Worm (Caenorhabditis elegans) whole organism, L2 larva: ENCODE data around the gene T13H5.1.
A peak's percentile ranks its signal among the peaks of the same experiment; 100 is the strongest.

Experiments used
- C34F6.9 ChIP-seq: fragments of 150-350 bp; optimal IDR thresholded peaks from 2 replicates; lab custom pipeline; 2014; ENCODE audit warnings: missing biosample characterization, missing genetic modification characterization
- F13H6.1 ChIP-seq: sonication (generic microtip); optimal IDR thresholded peaks from 2 replicates; lab custom pipeline; 2016; ENCODE audit warnings: missing genetic modification characterization, missing compliant biosample characterization
- R02D3.7 ChIP-seq: fragments of 150-350 bp; optimal IDR thresholded peaks from 2 replicates; lab custom pipeline; 2014; ENCODE audit warnings: missing biosample characterization, missing genetic modification characterization
- Y55F3AM.14 ChIP-seq: fragments of 200-800 bp; sonication (Bioruptor generic); optimal IDR thresholded peaks from 2 replicates; lab custom pipeline; 2018; ENCODE audit warnings: mild to moderate bottlenecking, missing genetic modification characterization, missing compliant biosample characterization
- ZK546.5 ChIP-seq: sonication (generic microtip); optimal IDR thresholded peaks from 2 replicates; lab custom pipeline; 2017; ENCODE audit warnings: missing biosample characterization, missing genetic modification characterization
- ama-1 ChIP-seq: fragments of 150-350 bp; optimal IDR thresholded peaks from 2 replicates; lab custom pipeline; 2018; ENCODE audit warnings: inconsistent platforms
- ceh-16 ChIP-seq: fragments of 150-350 bp; optimal IDR thresholded peaks from 2 replicates; lab custom pipeline; 2014; ENCODE audit warnings: missing biosample characterization, missing genetic modification characterization
- crh-2 ChIP-seq: sonication (generic microtip); optimal IDR thresholded peaks from 2 replicates; lab custom pipeline; 2017; ENCODE audit warnings: missing biosample characterization, missing genetic modification characterization
- egl-27 ChIP-seq: sonication (generic microtip); optimal IDR thresholded peaks from 3 replicates; lab custom pipeline; 2017; ENCODE audit warnings: missing biosample characterization, missing genetic modification reagents, missing genetic modification characterization
- elt-3 ChIP-seq: sonication (generic microtip); optimal IDR thresholded peaks from 2 replicates; lab custom pipeline; 2017; ENCODE audit warnings: missing biosample characterization, missing genetic modification characterization
- fos-1 ChIP-seq: fragments of 150-350 bp; optimal IDR thresholded peaks from 2 replicates; lab custom pipeline; 2014; ENCODE audit warnings: missing biosample characterization, missing genetic modification characterization
- gmeb-1 ChIP-seq: fragments of 150-350 bp; optimal IDR thresholded peaks from 2 replicates; lab custom pipeline; 2014; ENCODE audit warnings: missing biosample characterization, missing genetic modification characterization
- lin-11 ChIP-seq: fragments of 150-350 bp; sonication (generic microtip); optimal IDR thresholded peaks from 2 replicates; lab custom pipeline; 2014; ENCODE audit warnings: missing biosample characterization, missing genetic modification characterization, inconsistent platforms, mixed read lengths
- lin-13 ChIP-seq: fragments of 150-350 bp; optimal IDR thresholded peaks from 2 replicates; lab custom pipeline; 2014; ENCODE audit warnings: missing biosample characterization, missing genetic modification reagents, missing genetic modification characterization
- lin-39 ChIP-seq: fragments of 150-350 bp; optimal IDR thresholded peaks from 2 replicates; lab custom pipeline; 2014; ENCODE audit warnings: missing biosample characterization, missing genetic modification reagents, missing genetic modification characterization
- lsy-2 ChIP-seq, 2 experiments: fragments of 150-350 bp in 1 of 2; sonication (generic microtip) in 1 of 2; optimal IDR thresholded peaks; 2 replicates each; lab custom pipeline; 2014 to 2017; ENCODE audit warnings: missing biosample characterization in 2 of 2, missing genetic modification characterization in 2 of 2
- mab-5 ChIP-seq: fragments of 150-350 bp; optimal IDR thresholded peaks from 2 replicates; lab custom pipeline; 2014; ENCODE audit warnings: missing biosample characterization, missing genetic modification characterization
- mbf-1 ChIP-seq: sonication (generic microtip); optimal IDR thresholded peaks from 2 replicates; lab custom pipeline; 2017; ENCODE audit warnings: missing biosample characterization, missing genetic modification characterization
- nhr-10 ChIP-seq: sonication (generic microtip); optimal IDR thresholded peaks from 2 replicates; lab custom pipeline; 2017; ENCODE audit warnings: missing biosample characterization, missing genetic modification characterization
- nhr-11 ChIP-seq: fragments of 150-350 bp; optimal IDR thresholded peaks from 2 replicates; lab custom pipeline; 2014; ENCODE audit warnings: missing biosample characterization, missing genetic modification characterization
- nhr-12 ChIP-seq: fragments of 150-350 bp; optimal IDR thresholded peaks from 2 replicates; lab custom pipeline; 2014; ENCODE audit warnings: missing biosample characterization, missing genetic modification characterization
- nhr-129 ChIP-seq: fragments of 150-350 bp; optimal IDR thresholded peaks from 2 replicates; lab custom pipeline; 2014; ENCODE audit warnings: missing biosample characterization, missing genetic modification characterization
- nhr-21 ChIP-seq: fragments of 150-350 bp; optimal IDR thresholded peaks from 2 replicates; lab custom pipeline; 2014; ENCODE audit warnings: missing biosample characterization, missing genetic modification characterization
- nhr-237 ChIP-seq: fragments of 150-350 bp; optimal IDR thresholded peaks from 2 replicates; lab custom pipeline; 2014; ENCODE audit warnings: missing biosample characterization, missing genetic modification characterization
- nhr-25 ChIP-seq: fragments of 150-350 bp; sonication (generic microtip); optimal IDR thresholded peaks from 3 replicates; lab custom pipeline; 2014; ENCODE audit warnings: missing biosample characterization, missing genetic modification characterization
- nhr-6 ChIP-seq: fragments of 150-350 bp; optimal IDR thresholded peaks from 2 replicates; lab custom pipeline; 2014; ENCODE audit warnings: missing biosample characterization, missing genetic modification characterization
- nhr-77 ChIP-seq: fragments of 150-350 bp; optimal IDR thresholded peaks from 2 replicates; lab custom pipeline; 2014; ENCODE audit warnings: missing biosample characterization, missing genetic modification characterization
- peb-1 ChIP-seq: fragments of 150-350 bp; optimal IDR thresholded peaks from 2 replicates; lab custom pipeline; 2014; ENCODE audit warnings: missing biosample characterization, missing genetic modification characterization
- sem-4 ChIP-seq: fragments of 150-350 bp; optimal IDR thresholded peaks from 2 replicates; lab custom pipeline; 2014; ENCODE audit warnings: missing biosample characterization, missing genetic modification reagents, missing genetic modification characterization
- skn-1 ChIP-seq: sonication (generic microtip); optimal IDR thresholded peaks from 2 replicates; lab custom pipeline; 2017; ENCODE audit warnings: missing biosample characterization, missing genetic modification characterization
- sma-3 ChIP-seq: sonication (generic microtip); optimal IDR thresholded peaks from 2 replicates; lab custom pipeline; 2016; ENCODE audit warnings: missing genetic modification reagents, missing genetic modification characterization, missing compliant biosample characterization
- sma-9 ChIP-seq, 2 experiments: fragments of 150-350 bp in 1 of 2; sonication (generic microtip) in 1 of 2; optimal IDR thresholded peaks; 2 replicates each; lab custom pipeline; 2014 to 2016; ENCODE audit warnings: missing genetic modification characterization in 2 of 2, mild to moderate bottlenecking in 1 of 2, missing biosample characterization in 1 of 2, missing compliant biosample characterization in 1 of 2, missing genetic modification reagents in 1 of 2, moderate library complexity in 1 of 2
- unc-39 ChIP-seq: fragments of 150-350 bp; optimal IDR thresholded peaks from 2 replicates; lab custom pipeline; 2014; ENCODE audit warnings: missing biosample characterization, missing genetic modification characterization
- unc-55 ChIP-seq: fragments of 150-350 bp; sonication (generic microtip); optimal IDR thresholded peaks from 3 replicates; lab custom pipeline; 2014; ENCODE audit warnings: missing biosample characterization, missing genetic modification reagents, missing genetic modification characterization
- zag-1 ChIP-seq: fragments of 150-350 bp; optimal IDR thresholded peaks from 2 replicates; lab custom pipeline; 2014; ENCODE audit warnings: missing biosample characterization, missing genetic modification characterization

T13H5.1 gene

ce11 chrII:8518210-8518609 is 9.4 kb upstream of the T13H5.1 start, which contains the start of gene T13H5.8:
T13H5.8 (plus strand) TSS chrII:8518510.
- TF ChIP-seq ceh-16, result no peak

ce11 chrII:8516783-8517182 is 7.9 kb upstream of the T13H5.1 start, which contains the start of gene rnh-2:
rnh-2 (plus strand) TSS chrII:8517150.
- peak; percentile 7 for TF ChIP-seq nhr-6 (tag; lab: Kevin White, UChicago)
- no peak for TF ChIP-seq nhr-10 (tag; lab: Kevin White, UChicago)
- TF ChIP-seq F13H6.1 (tag; lab: Kevin White, UChicago), result peak; percentile 13
- TF ChIP-seq lsy-2 (tag; optimal IDR thresholded peaks at IDR 0.05; lab: Kevin White, UChicago), result peak; percentile 15 to 94
- TF ChIP-seq sma-9 (GFP tag; optimal IDR thresholded peaks at IDR 0.05; lab: Kevin White, UChicago), result peak; percentile 55
- TF ChIP-seq sma-9 (tag; optimal IDR thresholded peaks at IDR 0.05; lab: Kevin White, UChicago), result no peak
- TF ChIP-seq fos-1 (tag; lab: Kevin White, UChicago), result peak; percentile 49
- TF ChIP-seq gmeb-1 (tag; lab: Kevin White, UChicago), result peak; percentile 64
- no peak for TF ChIP-seq R02D3.7 (tag; lab: Kevin White, UChicago)
- peak; percentile 78 for TF ChIP-seq crh-2 (tag; lab: Kevin White, UChicago)
- peak; percentile 18 for TF ChIP-seq sem-4 (tag; lab: Kevin White, UChicago)
- peak; percentile 70 for TF ChIP-seq lin-13 (GFP tag; lab: Kevin White, UChicago)
- peak; percentile 86 for TF ChIP-seq unc-55 (GFP tag; lab: Kevin White, UChicago)
- TF ChIP-seq sma-3 (GFP tag; lab: Kevin White, UChicago), result peak; percentile 66
- peak; percentile 82 for TF ChIP-seq C34F6.9 (tag; lab: Kevin White, UChicago)
- peak; percentile 58 for TF ChIP-seq nhr-129 (tag; lab: Kevin White, UChicago)
- TF ChIP-seq nhr-11, result no peak
- peak; percentile 5 for TF ChIP-seq nhr-21 (tag; lab: Kevin White, UChicago)
- TF ChIP-seq nhr-237 (tag; lab: Kevin White, UChicago), result no peak
- TF ChIP-seq Y55F3AM.14, result no peak
- no peak for TF ChIP-seq zag-1 (tag; lab: Kevin White, UChicago)
- peak; percentile 3 for TF ChIP-seq skn-1
- TF ChIP-seq, all 48 proteins: peak for 15

ce11 chrII:8515521-8515920 is 6.7 kb upstream of the T13H5.1 start:
- TF ChIP-seq fos-1 (tag; lab: Kevin White, UChicago) (peak; percentile 92), sma-9 (GFP tag; optimal IDR thresholded peaks at IDR 0.05; lab: Kevin White, UChicago) (peak; percentile 33), sma-9 (tag; optimal IDR thresholded peaks at IDR 0.05; lab: Kevin White, UChicago) (no peak), skn-1 (no peak)
- TF ChIP-seq, all 48 proteins: peak for 2

DNA sequence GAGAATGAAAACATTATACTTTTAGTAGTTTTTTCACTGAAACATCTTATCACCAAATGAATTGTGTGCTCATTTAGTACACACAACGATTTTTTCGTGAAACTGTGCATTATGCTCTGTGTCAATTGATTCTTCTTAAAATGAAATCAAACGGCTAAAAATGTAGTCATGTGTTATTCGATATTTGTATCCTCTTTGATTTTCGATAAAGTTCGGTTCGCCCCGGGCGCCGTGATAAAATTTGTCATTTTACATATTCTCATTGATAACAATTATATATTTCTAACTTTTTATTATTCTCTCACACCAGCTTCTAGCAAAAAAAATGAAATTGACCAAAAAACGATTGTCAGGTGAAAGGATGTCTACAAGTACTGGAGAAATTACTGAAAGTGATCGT is 5.9 kb upstream of the T13H5.1 start, which contains the start of gene ctg-2:
TSS of gene ctg-2 (plus strand) at position 326 of the 400 bp plus-strand sequence.
- TF ChIP-seq fos-1 (tag; lab: Kevin White, UChicago) (peak; percentile 31), unc-55 (GFP tag; lab: Kevin White, UChicago) (no peak), crh-2 (tag; lab: Kevin White, UChicago) (peak; percentile 2), ama-1 (lab: Kevin White, UChicago) (no peak), gmeb-1 (tag; lab: Kevin White, UChicago) (peak; percentile 31), sma-9 (GFP tag; optimal IDR thresholded peaks at IDR 0.05; lab: Kevin White, UChicago) (peak; percentile 48), sma-9 (tag; optimal IDR thresholded peaks at IDR 0.05; lab: Kevin White, UChicago) (no peak)

DNA sequence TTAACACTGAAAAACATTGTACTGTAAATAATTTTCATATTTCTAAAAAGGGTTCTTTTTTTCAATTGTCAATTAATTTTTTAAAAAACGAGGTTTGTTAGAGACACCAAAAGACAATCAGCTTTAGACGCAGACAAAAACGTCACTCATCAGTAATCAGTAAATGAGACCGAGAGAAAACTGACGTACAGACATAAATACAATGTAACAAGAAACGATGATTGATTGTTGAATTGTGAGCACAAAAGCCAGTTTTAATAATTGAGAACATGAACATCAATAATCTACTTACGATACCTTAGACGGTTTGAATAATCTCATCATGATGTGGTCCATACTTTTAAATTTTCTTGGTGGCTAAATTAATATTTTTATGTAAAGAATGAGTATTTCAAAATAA is 2.1 kb downstream of the T13H5.1 start:
- TF ChIP-seq sem-4 (tag; lab: Kevin White, UChicago) (no peak), fos-1 (tag; lab: Kevin White, UChicago) (peak; percentile 51)

ce11 chrII:8504074-8504724 is 4.7 kb downstream of the T13H5.1 start:
- TF ChIP-seq crh-2 (tag; lab: Kevin White, UChicago) (peak; percentile 28), lsy-2 (tag; optimal IDR thresholded peaks at IDR 0.05; lab: Kevin White, UChicago) (peak in 1 of 2 experiments; percentile 0), elt-3 (tag; lab: Kevin White, UChicago) (no peak), fos-1 (tag; lab: Kevin White, UChicago) (peak; percentile 19)

ce11 chrII:8499021-8499420 is 9.8 kb downstream of the T13H5.1 start:
- TF ChIP-seq ama-1 (lab: Kevin White, UChicago) (no peak), unc-55 (GFP tag; lab: Kevin White, UChicago) (no peak), unc-39 (tag; lab: Kevin White, UChicago) (no peak), ceh-16 (no peak), ZK546.5 (no peak), nhr-25 (tag; lab: Kevin White, UChicago) (no peak), mbf-1 (tag; lab: Kevin White, UChicago) (no peak), zag-1 (tag; lab: Kevin White, UChicago) (no peak), fos-1 (tag; lab: Kevin White, UChicago) (no peak), peb-1 (tag; lab: Kevin White, UChicago) (no peak), nhr-12 (tag; lab: Kevin White, UChicago) (no peak), lin-11 (tag; lab: Kevin White, UChicago) (no peak), F13H6.1 (tag; lab: Kevin White, UChicago) (peak; percentile 71), lin-39 (tag; lab: Kevin White, UChicago) (no peak), lin-13 (GFP tag; lab: Kevin White, UChicago) (no peak), egl-27 (no peak), nhr-11 (no peak), nhr-129 (tag; lab: Kevin White, UChicago) (peak; percentile 50), skn-1 (no peak), mab-5 (tag; lab: Kevin White, UChicago) (no peak), sem-4 (tag; lab: Kevin White, UChicago) (no peak), nhr-77 (tag; lab: Kevin White, UChicago) (no peak), nhr-237 (tag; lab: Kevin White, UChicago) (no peak)
